Fruit fly (Drosophila melanogaster): Measurements from ENCODE around the gene Pdss2.

Pdss2 gene

dm6 chr3L:21034281-21035221 is 6.8 kb downstream of the Pdss2 start, which contains the start of gene siz:
Gene siz (plus strand): TSS chr3L:21034535.
- peak; percentile 55 for TF ChIP-seq noc (tag; optimal IDR thresholded peaks at IDR 0.05)

- TF ChIP-seq noc (tag; optimal IDR thresholded peaks at IDR 0.05), result no peak
Measured at dm6 chr3L:21035231-21035630, 7.5 kb downstream of the Pdss2 start.

DNA sequence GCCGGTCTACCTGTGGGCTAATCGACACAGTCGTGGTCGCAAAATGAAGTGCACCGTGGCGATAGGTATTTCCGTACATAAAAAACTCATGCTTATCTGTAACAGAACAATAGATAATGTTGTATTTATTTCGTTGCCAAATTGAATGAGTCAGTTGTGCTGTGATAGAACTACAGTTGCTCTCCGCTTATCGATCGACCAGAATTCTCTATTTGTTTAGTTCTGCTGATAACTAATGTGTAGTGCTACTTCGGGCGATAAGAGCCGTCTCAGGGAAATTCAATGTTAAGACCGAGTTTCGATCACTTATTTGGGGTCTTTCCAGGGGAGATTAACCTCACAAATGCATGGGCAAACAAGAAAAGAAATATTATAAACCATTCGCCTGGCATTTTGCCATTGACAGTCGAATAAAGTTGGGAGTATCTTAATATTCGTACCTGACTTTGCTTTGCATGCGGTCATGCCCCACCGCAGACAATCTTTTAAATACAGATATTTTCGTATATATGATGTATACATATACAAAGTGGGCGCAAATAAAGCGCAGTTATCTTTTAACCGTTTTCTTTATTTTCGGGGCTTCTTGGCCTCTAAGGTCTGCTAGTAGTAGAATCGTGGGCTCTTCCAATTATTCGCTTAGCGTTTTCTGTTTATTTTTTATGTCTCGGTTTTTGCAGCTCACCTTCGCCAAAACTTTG is 8.7 kb downstream of the Pdss2 start:
- peak; percentile 54 for TF ChIP-seq noc (tag; optimal IDR thresholded peaks at IDR 0.05)

DNA sequence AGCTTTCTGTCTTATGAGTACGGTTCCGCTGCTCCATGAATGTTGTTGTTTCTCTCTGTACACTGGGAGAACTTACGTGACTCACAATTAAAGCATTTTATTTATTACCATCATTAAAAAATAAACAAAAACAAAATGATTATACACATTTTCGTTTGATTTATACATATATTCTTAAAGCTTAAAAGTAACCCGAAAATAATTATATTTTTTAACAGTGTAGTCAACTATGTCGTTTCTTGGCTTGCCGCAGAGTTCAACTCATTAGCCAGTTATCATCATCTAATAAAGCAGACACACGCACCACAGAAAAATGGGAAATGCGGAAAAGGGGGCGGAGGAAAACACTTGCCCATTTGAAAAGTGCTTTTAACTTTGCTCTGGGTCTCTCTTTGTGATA is 9.7 kb downstream of the Pdss2 start:
- TF ChIP-seq noc (tag; optimal IDR thresholded peaks at IDR 0.05), result peak; percentile 84

DNA sequence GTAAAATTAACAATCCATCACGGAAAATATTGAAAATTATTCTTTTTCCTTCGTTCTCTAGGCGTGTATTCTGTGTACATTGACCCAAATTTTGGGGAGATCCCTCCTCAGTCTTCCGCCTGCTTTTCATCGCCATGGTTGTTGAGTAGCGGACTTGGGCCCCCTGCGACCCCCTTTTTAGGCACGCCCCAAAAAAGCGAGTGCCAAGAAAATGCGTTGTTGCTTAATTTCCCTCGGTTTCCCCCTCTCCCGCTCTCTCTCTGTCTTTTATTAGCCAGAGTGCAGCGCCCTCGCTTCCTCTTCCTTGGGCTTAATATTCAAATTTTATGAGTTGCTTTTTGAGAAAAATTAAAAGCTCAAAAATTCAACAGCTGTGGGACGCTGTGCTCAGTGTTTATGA is 13.1 kb downstream of the Pdss2 start:
- no peak for TF ChIP-seq noc (tag; optimal IDR thresholded peaks at IDR 0.05)

DNA sequence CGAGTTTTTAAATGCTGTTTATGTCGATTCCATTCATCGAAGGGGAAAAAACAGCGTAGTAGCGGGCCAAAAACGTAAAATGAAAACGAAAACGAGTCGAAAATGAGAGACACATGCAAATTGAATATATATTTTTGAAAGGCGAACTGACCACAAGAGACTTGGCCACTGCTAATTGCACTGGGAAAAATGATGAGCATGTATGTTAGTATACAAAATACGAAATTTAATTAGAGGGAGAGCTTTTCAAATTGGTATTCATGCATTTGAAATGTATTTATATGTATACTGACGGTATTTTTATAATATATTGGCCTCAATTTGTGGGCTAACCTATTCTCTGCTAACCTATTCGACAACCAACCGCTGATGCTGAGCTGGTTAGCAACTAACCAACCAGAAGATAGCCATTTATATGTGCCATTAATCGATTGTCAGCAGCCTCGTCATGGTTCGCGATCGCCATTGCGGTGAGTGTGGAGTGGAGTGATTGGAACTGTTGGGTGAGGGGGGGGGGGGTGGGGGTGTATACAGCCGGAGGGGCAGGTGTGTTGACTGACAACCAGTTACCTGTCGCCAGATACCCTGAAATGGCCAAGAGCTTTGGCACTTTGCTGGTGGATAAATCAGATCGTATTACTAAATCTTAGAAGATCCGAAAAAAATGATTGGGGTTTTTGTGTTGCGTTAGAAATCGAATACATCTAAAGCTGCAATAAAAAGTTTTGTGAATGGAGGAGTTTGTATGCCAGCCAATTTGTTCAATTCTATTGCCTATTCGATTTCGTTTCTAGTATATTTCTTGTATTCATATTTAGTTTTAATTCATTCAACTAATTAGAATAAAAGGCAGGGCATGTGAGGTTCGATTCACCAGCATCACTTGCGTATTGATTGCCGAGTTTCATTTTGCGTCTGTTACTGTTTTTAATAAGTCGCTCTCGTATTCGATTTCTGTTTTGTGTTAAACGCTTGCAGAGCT is 14.5 kb downstream of the Pdss2 start:
- TF ChIP-seq noc (tag; optimal IDR thresholded peaks at IDR 0.05), result peak; percentile 7

DNA sequence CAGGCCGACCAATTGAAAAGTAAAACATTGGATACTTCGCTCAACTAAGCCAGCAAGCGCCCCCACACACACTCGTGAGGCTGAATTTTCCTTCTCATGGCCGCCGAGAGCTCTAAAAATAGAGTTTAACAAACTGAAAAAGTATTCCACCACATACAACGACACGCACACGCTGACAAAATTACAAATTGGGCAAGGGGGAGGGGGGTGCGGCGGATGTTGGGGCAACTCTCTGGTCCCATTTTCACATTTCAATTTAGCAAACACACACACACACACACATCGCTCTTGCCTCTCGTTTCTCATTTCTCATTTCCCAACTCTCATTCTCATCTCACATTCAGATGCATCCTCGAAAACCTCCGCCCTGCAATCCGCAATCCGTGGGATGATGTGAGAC is 15.7 kb downstream of the Pdss2 start:
- TF ChIP-seq noc (tag; optimal IDR thresholded peaks at IDR 0.05), result no peak

DNA sequence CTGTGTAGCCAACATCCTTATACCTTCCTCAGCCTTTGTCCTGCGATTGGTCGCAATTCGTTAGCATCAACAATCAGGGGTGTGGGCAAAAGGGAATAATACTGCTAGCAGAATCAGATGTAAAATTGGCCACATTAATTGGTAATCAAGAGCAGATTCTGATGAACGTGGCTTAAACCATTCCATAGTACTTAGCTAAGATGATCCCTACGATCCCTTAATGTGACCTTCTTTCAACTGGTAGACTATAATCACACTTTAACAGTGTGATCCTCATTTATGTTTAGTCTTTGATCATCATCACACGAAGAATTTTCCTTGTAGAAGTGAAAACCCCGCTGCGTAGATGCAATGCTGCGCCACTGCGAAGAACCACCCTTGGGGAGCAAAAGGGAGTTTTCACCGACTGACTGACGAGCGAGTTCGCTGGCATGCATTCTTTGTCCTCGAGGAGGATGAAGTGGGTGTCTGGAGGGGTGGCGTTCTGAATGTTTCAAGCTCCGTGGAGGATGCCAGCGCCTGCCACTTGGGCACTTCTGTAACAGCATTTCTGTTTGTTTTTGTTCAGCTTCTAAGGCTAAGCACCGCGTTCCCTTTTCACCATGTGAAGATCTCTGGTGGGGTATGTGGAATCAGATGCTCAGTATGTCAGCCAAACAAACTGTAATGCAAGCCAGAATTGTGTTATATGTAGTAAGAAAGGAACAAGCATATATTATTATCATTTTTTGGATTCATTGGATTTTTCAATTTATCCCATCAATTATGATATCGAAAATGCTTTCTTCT is 16.4 kb downstream of the Pdss2 start:
- no peak for TF ChIP-seq noc (tag; optimal IDR thresholded peaks at IDR 0.05)

- TF ChIP-seq noc (tag; optimal IDR thresholded peaks at IDR 0.05), result no peak
Measured at dm6 chr3L:21044721-21045120, 17.0 kb downstream of the Pdss2 start.

DNA sequence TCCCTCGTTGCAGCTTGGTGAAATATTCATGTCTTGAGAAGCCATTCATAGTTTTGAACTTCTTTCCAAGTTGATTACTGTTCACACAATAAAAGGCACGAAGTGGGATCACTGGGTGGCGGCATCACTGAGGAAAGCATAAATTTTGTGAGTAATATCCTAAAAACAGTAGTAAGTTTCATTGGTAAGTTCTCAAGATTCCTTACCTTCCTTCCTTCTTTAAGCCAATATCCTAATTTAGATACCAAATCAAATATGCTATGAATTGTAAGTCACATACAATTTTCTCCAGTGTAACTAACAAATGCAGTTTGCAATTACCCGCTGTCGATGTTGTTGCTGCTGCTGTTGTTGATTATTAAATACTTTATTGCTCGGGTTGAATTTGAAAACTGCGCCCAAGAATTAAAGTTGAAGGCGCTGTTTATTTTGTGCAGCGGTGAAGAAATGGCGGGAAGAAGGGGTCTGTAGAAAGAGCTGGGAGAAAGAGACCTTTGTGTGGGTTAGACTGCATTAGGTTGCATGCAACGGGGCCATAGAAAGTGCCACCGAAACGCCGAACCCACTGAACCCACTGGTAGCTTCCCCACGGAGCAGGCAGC is 18.5 kb downstream of the Pdss2 start:
- TF ChIP-seq noc (tag; optimal IDR thresholded peaks at IDR 0.05), result no peak

dm6 chr3L:21047037-21047436 is 19.3 kb downstream of the Pdss2 start:
- TF ChIP-seq noc (tag; optimal IDR thresholded peaks at IDR 0.05), result no peak

- no peak for TF ChIP-seq noc (tag; optimal IDR thresholded peaks at IDR 0.05)
Measured at dm6 chr3L:21047734-21048657, 20.3 kb downstream of the Pdss2 start.

- no peak for TF ChIP-seq noc (tag; optimal IDR thresholded peaks at IDR 0.05)
Measured at dm6 chr3L:21049417-21049914, 21.8 kb downstream of the Pdss2 start.

All from whole organism, larva.